Fruit fly (Drosophila melanogaster): ENCODE data around the gene CG15247.

The CG15247 gene

dm6 chrX:9875948-9876853 is at the start of gene CG15247:
Gene CG15247 (minus strand): TSS chrX:9876672.
- no peak for TF ChIP-seq CG8478 (optimal IDR thresholded peaks at IDR 0.05)
- no peak for TF ChIP-seq CTCF (optimal IDR thresholded peaks at IDR 0.05)

- TF ChIP-seq CTCF (optimal IDR thresholded peaks at IDR 0.05) (no peak), CG8478 (optimal IDR thresholded peaks at IDR 0.05) (no peak)
Observed at dm6 chrX:9911751-9912150, 35.3 kb upstream of the CG15247 start.

- TF ChIP-seq CG8478 (optimal IDR thresholded peaks at IDR 0.05), result no peak
- TF ChIP-seq CTCF (optimal IDR thresholded peaks at IDR 0.05), result no peak
Observed at dm6 chrX:9911026-9911425, 34.6 kb upstream of the CG15247 start, which contains the start of gene CG1986. Gene CG1986 (minus strand): TSS chrX:9911126.

DNA sequence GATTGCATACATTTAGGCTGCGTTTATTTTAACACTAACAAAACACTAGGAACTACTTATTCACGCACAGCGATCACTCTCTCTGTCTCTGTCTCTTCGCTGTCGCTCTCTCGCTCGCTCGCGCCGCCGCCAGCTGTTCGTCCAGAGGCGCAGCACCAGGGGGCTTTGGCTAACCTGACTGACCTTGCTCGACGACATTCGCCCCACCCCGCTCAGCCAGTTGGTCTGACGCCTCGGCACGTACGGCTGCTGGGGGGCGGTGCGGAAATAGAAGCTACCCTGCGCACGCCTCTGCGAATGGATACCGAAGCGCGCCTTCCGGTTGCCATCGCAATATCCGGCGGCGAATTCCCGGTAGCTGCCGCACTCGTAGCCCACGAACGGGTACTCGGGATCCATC is 32.9 kb upstream of the CG15247 start:
- TF ChIP-seq CG8478 (optimal IDR thresholded peaks at IDR 0.05) (no peak), CTCF (optimal IDR thresholded peaks at IDR 0.05) (no peak)

DNA sequence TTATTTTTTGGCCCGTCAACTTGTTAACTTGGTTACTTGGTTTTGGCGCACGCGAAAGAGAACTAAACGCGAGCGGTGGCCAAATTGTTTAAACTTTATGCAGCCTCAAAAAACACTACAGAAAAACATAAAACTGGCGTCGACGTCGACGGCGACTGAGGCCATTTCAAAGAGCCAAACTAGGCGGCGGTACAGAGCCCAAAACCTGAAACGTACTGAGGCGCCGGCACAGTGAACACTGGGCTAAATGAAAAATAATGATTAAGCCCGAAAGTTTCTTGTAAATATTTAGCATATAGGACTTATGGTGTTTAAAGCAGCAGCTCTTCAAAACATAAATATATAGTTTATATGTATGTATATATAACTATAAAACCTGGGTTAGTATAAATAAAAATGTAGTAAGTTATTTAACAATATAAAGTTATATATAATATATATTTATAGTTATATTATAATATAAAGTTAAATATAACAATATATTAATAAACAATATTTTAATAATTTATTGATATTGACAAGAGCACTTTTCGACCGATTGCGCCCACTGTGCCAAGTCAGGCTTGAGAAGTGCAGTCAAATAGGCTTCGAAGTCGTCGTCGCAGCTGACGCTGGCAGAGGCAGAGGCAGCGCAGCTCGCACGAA is 23.2 kb upstream of the CG15247 start, which contains the start of gene CG15249:
Gene CG15249 (minus strand): TSS at position 51 of the 645 bp plus-strand sequence.
- no peak for TF ChIP-seq CTCF (optimal IDR thresholded peaks at IDR 0.05)
- no peak for TF ChIP-seq CG8478 (optimal IDR thresholded peaks at IDR 0.05)

DNA sequence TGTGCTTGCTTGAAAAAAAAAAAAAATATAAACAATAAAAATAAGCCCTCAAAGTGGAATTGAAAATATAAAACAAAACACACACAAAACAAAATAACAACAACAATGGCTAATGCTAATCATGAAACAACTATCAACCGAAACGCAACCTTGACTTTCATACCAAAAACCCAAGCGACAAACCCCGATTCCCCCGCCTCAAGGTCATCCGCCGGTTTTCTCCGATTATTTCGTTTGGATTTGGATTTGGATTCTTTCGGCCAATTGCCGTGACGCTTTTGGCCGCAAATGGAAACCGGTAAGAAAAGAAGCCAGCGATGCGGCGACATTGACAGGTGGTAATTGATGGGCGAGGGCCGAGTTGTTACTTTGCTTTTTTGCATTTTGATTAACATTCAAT is 21.1 kb upstream of the CG15247 start:
- no peak for TF ChIP-seq CTCF (optimal IDR thresholded peaks at IDR 0.05)
- no peak for TF ChIP-seq CG8478 (optimal IDR thresholded peaks at IDR 0.05)

- TF ChIP-seq CTCF (optimal IDR thresholded peaks at IDR 0.05), result no peak
- TF ChIP-seq CG8478 (optimal IDR thresholded peaks at IDR 0.05), result no peak
Observed at dm6 chrX:9892834-9893233, 16.4 kb upstream of the CG15247 start.

- TF ChIP-seq CG8478 (optimal IDR thresholded peaks at IDR 0.05), result no peak
Observed at dm6 chrX:9889686-9890085, 13.2 kb upstream of the CG15247 start.

dm6 chrX:9885363-9885762 is 8.9 kb upstream of the CG15247 start:
- TF ChIP-seq CTCF (optimal IDR thresholded peaks at IDR 0.05) (no peak), CG8478 (optimal IDR thresholded peaks at IDR 0.05) (no peak)

DNA sequence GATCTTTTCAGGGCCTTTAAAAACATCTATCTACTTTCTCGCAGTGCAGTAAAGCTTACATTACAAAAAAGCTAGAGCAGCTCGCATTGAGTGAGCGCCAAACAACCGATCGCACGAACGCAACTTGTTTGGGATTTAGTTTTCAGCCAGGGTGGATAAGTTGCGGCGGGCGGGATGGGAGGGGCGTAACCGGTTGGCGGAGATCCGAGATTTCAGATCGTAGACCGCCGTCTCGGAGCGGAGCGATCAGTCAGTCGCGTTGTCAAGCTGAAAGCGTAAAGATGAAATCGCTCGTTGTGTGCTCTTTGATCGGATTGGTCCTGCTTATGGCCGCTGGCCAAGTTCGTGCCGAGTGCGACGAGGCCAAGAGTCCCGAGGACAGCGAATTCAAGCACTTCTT is 7.7 kb upstream of the CG15247 start, which contains the start of gene CG9691:
Gene CG9691 (plus strand): TSS at position 222 of the 400 bp plus-strand sequence.
- TF ChIP-seq CTCF (optimal IDR thresholded peaks at IDR 0.05) (no peak), CG8478 (optimal IDR thresholded peaks at IDR 0.05) (no peak)

- TF ChIP-seq CTCF (optimal IDR thresholded peaks at IDR 0.05) (no peak), CG8478 (optimal IDR thresholded peaks at IDR 0.05) (no peak)
Observed at dm6 chrX:9882900-9883299, 6.4 kb upstream of the CG15247 start.

dm6 chrX:9881746-9882145 is 5.3 kb upstream of the CG15247 start, which contains the start of gene CG9689:
Gene CG9689 (plus strand): TSS chrX:9881953.
- TF ChIP-seq CTCF (optimal IDR thresholded peaks at IDR 0.05) (no peak), CG8478 (optimal IDR thresholded peaks at IDR 0.05) (no peak)

DNA sequence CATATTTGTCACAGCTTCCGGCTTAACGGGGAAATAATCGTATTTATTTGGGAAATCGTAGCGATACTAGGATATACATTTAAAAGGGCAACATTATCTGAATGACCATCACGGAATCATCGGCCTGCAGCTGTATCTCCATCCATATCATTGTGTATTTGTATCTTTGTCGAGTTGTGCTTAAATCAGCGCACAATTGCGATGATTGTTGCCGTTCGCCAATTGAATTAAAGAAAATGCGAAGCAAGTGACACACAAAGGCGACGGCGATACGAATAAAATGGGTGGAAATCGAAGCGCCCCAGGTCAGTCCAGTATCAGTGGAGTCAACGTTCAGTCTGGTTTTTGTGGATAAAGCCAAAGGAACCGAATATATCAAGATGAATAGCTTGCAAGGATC is 3.1 kb upstream of the CG15247 start, which contains the start of gene CG9686:
Gene CG9686 (plus strand): TSS at position 301 of the 400 bp plus-strand sequence.
- TF ChIP-seq CG8478 (optimal IDR thresholded peaks at IDR 0.05) (no peak), CTCF (optimal IDR thresholded peaks at IDR 0.05) (no peak)

DNA sequence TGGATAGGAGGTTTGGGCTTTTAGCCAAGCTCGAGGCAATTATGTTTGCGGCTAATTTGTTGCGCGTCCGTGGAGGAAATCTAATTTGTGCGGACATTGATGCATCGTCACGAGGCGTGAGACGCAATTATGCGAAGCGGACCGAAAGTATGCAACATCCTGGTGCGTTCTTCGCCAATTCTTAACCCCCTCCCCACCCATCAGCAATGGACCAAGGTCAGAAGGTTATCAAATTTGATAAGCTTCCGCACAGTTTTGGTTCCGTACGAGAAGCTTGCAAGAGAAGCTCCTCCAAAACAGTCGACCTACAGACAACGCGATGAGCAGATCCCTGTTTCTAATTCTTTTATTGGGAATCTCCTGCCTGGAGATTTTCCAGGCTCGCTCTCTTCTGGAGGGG is 1.7 kb upstream of the CG15247 start, which contains the start of gene CG1468:
Gene CG1468 (plus strand): TSS at position 298 of the 400 bp plus-strand sequence.
- TF ChIP-seq CTCF (optimal IDR thresholded peaks at IDR 0.05) (no peak), CG8478 (optimal IDR thresholded peaks at IDR 0.05) (no peak)

DNA sequence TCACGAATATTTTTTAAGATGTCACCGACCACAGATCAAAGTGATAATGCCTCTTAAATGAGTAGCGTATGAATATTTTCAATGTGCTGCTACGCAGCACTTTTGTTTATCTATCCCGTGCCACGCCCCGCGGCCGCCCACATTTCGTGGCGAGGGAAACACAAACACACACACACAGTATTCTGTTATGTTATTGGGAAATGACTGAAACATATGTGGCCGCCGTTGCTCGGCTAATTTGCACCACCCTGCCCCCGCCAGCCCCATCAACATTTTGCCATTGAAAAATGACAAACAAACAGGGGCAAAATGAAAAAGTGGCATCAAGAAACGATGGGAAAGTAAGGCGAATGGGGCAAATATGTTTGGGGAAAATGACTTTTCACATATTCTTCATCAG is 768 bp upstream of the CG15247 start:
- TF ChIP-seq CTCF (optimal IDR thresholded peaks at IDR 0.05) (no peak), CG8478 (optimal IDR thresholded peaks at IDR 0.05) (no peak)

DNA sequence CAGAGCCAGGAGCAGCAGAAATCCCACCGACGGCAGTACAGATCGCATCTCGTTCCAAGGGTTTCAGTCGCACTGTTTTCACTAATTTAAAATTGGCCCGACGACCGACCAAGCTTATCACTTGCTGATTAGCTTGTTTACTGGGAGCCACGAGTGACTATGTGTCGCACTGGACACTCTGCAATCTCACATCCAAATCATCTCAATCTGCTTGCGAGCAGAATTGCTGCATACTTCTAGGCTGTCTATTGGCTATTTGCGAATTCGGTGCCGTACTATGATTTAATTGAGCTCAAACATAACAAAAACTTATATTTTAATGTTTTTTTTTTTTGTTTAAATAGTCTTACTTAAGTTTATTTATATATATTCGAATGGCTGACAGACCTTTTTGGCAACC is 2.6 kb downstream of the CG15247 start, which contains the start of gene CG32695:
Gene CG32695 (minus strand): TSS at position 141 of the 400 bp plus-strand sequence.
- no peak for TF ChIP-seq CG8478 (optimal IDR thresholded peaks at IDR 0.05)
